Worm (Caenorhabditis elegans) whole organism, L1 larva: ENCODE measurements around the gene cah-1.

Experiments
- C34B4.2 ChIP-seq: sonication (generic microtip); optimal IDR thresholded peaks from 2 replicates; lab custom pipeline; 2017; ENCODE audit warnings: mild to moderate bottlenecking, missing genetic modification characterization, missing compliant biosample characterization
- aha-1 ChIP-seq: fragments of 150-350 bp; optimal IDR thresholded peaks from 2 replicates; lab custom pipeline; 2014; ENCODE audit warnings: missing biosample characterization, missing genetic modification characterization
- aly-2 ChIP-seq: fragments of 150-350 bp; optimal IDR thresholded peaks from 2 replicates; lab custom pipeline; 2014; ENCODE audit warnings: missing biosample characterization, missing genetic modification characterization
- blmp-1 ChIP-seq: fragments of 150-350 bp; optimal IDR thresholded peaks from 2 replicates; lab custom pipeline; 2014; ENCODE audit warnings: missing biosample characterization, missing genetic modification characterization
- ceh-63 ChIP-seq: fragments of 200-800 bp; sonication (Bioruptor generic); optimal IDR thresholded peaks from 2 replicates; lab custom pipeline; 2018; ENCODE audit warnings: mild to moderate bottlenecking, missing genetic modification characterization, missing compliant biosample characterization
- ceh-82 ChIP-seq, 3 experiments: fragments of 150-350 bp in 1 of 3; sonication (generic microtip) in 2 of 3; optimal IDR thresholded peaks; 2 replicates each; lab custom pipeline; 2014 to 2017; ENCODE audit warnings: missing biosample characterization in 3 of 3, missing genetic modification characterization in 3 of 3
- dpl-1 ChIP-seq, 3 experiments: fragments of 150-350 bp in 2 of 3; sonication (generic microtip) in 1 of 3; optimal IDR thresholded peaks; 2 replicates each; lab custom pipeline; 2014 to 2017; ENCODE audit warnings: missing biosample characterization in 3 of 3, missing genetic modification characterization in 3 of 3, missing genetic modification reagents in 3 of 3
- dsc-1 ChIP-seq: sonication (generic microtip); optimal IDR thresholded peaks from 2 replicates; lab custom pipeline; 2016; ENCODE audit warnings: mild to moderate bottlenecking, missing genetic modification characterization, missing compliant biosample characterization
- efl-3 ChIP-seq: fragments of 200-800 bp; sonication (Bioruptor generic); optimal IDR thresholded peaks from 2 replicates; lab custom pipeline; 2018; ENCODE audit warnings: mild to moderate bottlenecking, missing genetic modification characterization, missing compliant biosample characterization
- egl-27 ChIP-seq, 2 experiments: fragments of 150-350 bp in 1 of 2; sonication (generic microtip); optimal IDR thresholded peaks; 3 replicates each; lab custom pipeline; 2017 to 2018; ENCODE audit warnings: missing biosample characterization in 2 of 2, missing genetic modification characterization in 2 of 2, missing genetic modification reagents in 2 of 2
- elt-2 ChIP-seq: sonication (generic microtip); optimal IDR thresholded peaks from 2 replicates; lab custom pipeline; 2016; ENCODE audit warnings: missing genetic modification characterization, mild to moderate bottlenecking, inconsistent platforms, missing compliant biosample characterization, missing genetic modification reagents
- hlh-17 ChIP-seq: fragments of 200-800 bp; sonication (Bioruptor generic); optimal IDR thresholded peaks from 2 replicates; lab custom pipeline; 2018; ENCODE audit warnings: missing genetic modification characterization, mild to moderate bottlenecking, missing compliant biosample characterization, moderate library complexity, borderline replicate concordance
- hlh-4 ChIP-seq: sonication (generic microtip); optimal IDR thresholded peaks from 2 replicates; lab custom pipeline; 2016; ENCODE audit warnings: mild to moderate bottlenecking, missing genetic modification characterization, missing compliant biosample characterization
- hpl-2 ChIP-seq: fragments of 150-350 bp; optimal IDR thresholded peaks from 2 replicates; lab custom pipeline; 2014; ENCODE audit warnings: missing biosample characterization, missing genetic modification reagents, missing genetic modification characterization
- isw-1 ChIP-seq: fragments of 200-800 bp; sonication (Bioruptor generic); IDR thresholded peaks from 2 replicates; pipeline ENCODE4 v1.3.6; 2022; ENCODE audit warnings: missing genetic modification characterization, missing compliant biosample characterization
- jun-1 ChIP-seq: fragments of 150-350 bp; optimal IDR thresholded peaks from 2 replicates; lab custom pipeline; 2014; ENCODE audit warnings: missing biosample characterization, missing genetic modification reagents, missing genetic modification characterization
- lin-13 ChIP-seq: fragments of 150-350 bp; optimal IDR thresholded peaks from 2 replicates; lab custom pipeline; 2014; ENCODE audit warnings: missing biosample characterization, missing genetic modification reagents, missing genetic modification characterization
- lin-14 ChIP-seq: fragments of 200-800 bp; sonication (Bioruptor generic); optimal IDR thresholded peaks from 2 replicates; lab custom pipeline; 2018; ENCODE audit warnings: mild to moderate bottlenecking, missing genetic modification characterization, moderate library complexity, missing compliant biosample characterization
- lin-35 ChIP-seq, 2 experiments: fragments of 150-350 bp; optimal IDR thresholded peaks; 2 replicates each; lab custom pipeline; 2014; ENCODE audit warnings: missing biosample characterization in 2 of 2, missing genetic modification characterization in 2 of 2, missing genetic modification reagents in 2 of 2
- lin-39 ChIP-seq: fragments of 150-350 bp; optimal IDR thresholded peaks from 2 replicates; lab custom pipeline; 2014; ENCODE audit warnings: missing biosample characterization, missing genetic modification reagents, missing genetic modification characterization
- lir-3 ChIP-seq: sonication (generic microtip); optimal IDR thresholded peaks from 2 replicates; lab custom pipeline; 2016; ENCODE audit warnings: mild to moderate bottlenecking, missing genetic modification characterization, moderate library complexity, missing compliant biosample characterization; ENCODE audit not compliant: poor library complexity
- lsy-2 ChIP-seq, 2 experiments: fragments of 150-350 bp; optimal IDR thresholded peaks; 2 replicates each; lab custom pipeline; 2014; ENCODE audit warnings: missing biosample characterization in 2 of 2, missing genetic modification characterization in 2 of 2
- mep-1 ChIP-seq: fragments of 150-350 bp; optimal IDR thresholded peaks from 2 replicates; lab custom pipeline; 2014; ENCODE audit warnings: missing biosample characterization, missing genetic modification characterization
- nhr-11 ChIP-seq: fragments of 150-350 bp; optimal IDR thresholded peaks from 2 replicates; lab custom pipeline; 2014; ENCODE audit warnings: missing biosample characterization, missing genetic modification characterization
- nhr-12 ChIP-seq: sonication (generic microtip); optimal IDR thresholded peaks from 2 replicates; lab custom pipeline; 2017; ENCODE audit warnings: missing biosample characterization, missing genetic modification characterization
- nhr-47 ChIP-seq: sonication (generic microtip); optimal IDR thresholded peaks from 2 replicates; lab custom pipeline; 2016; ENCODE audit warnings: mild to moderate bottlenecking, missing genetic modification characterization, moderate library complexity, missing compliant biosample characterization
- nhr-71 ChIP-seq: sonication (generic microtip); optimal IDR thresholded peaks from 2 replicates; lab custom pipeline; 2016; ENCODE audit warnings: mild to moderate bottlenecking, missing genetic modification characterization, moderate library complexity, missing compliant biosample characterization
- nhr-77 ChIP-seq: fragments of 150-350 bp; optimal IDR thresholded peaks from 2 replicates; lab custom pipeline; 2014; ENCODE audit warnings: missing biosample characterization, missing genetic modification characterization
- nhr-84 ChIP-seq: sonication (generic microtip); optimal IDR thresholded peaks from 2 replicates; lab custom pipeline; 2017; ENCODE audit warnings: missing biosample characterization, missing genetic modification characterization
- pag-3 ChIP-seq: sonication (generic microtip); optimal IDR thresholded peaks from 2 replicates; lab custom pipeline; 2017; ENCODE audit warnings: missing genetic modification characterization, mild to moderate bottlenecking, missing compliant biosample characterization, antibody characterized with exemption, borderline replicate concordance; ENCODE audit not compliant: insufficient read depth
- pax-3 ChIP-seq: fragments of 200-800 bp; sonication (Bioruptor generic); optimal IDR thresholded peaks from 2 replicates; lab custom pipeline; 2018; ENCODE audit warnings: mild to moderate bottlenecking, missing genetic modification characterization, moderate library complexity, missing compliant biosample characterization
- snpc-4 ChIP-seq: fragments of 150-350 bp; optimal IDR thresholded peaks from 2 replicates; lab custom pipeline; 2014; ENCODE audit warnings: missing biosample characterization, missing genetic modification characterization
- sox-4 ChIP-seq: sonication (generic microtip); optimal IDR thresholded peaks from 2 replicates; lab custom pipeline; 2016; ENCODE audit warnings: missing genetic modification characterization, missing compliant biosample characterization
- sup-37 ChIP-seq: fragments of 200-800 bp; sonication (Bioruptor generic); optimal IDR thresholded peaks from 2 replicates; lab custom pipeline; 2018; ENCODE audit warnings: mild to moderate bottlenecking, missing genetic modification characterization, missing compliant biosample characterization
- tbx-2 ChIP-seq: sonication (generic microtip); optimal IDR thresholded peaks from 2 replicates; lab custom pipeline; 2016; ENCODE audit warnings: missing genetic modification characterization, missing compliant biosample characterization
- tlp-1 ChIP-seq: fragments of 150-350 bp; optimal IDR thresholded peaks from 2 replicates; lab custom pipeline; 2014; ENCODE audit warnings: missing biosample characterization, missing genetic modification characterization
- unc-130 ChIP-seq: fragments of 150-350 bp; optimal IDR thresholded peaks from 2 replicates; lab custom pipeline; 2017; ENCODE audit warnings: missing biosample characterization, missing genetic modification characterization, inconsistent platforms
- unc-30 ChIP-seq: sonication (generic microtip); optimal IDR thresholded peaks from 2 replicates; lab custom pipeline; 2017; ENCODE audit warnings: missing biosample characterization, missing genetic modification characterization
- zag-1 ChIP-seq: fragments of 150-350 bp; optimal IDR thresholded peaks from 2 replicates; lab custom pipeline; 2014; ENCODE audit warnings: missing biosample characterization, missing genetic modification characterization
- zip-4 ChIP-seq: fragments of 200-800 bp; sonication (Bioruptor generic); optimal IDR thresholded peaks from 2 replicates; lab custom pipeline; 2018; ENCODE audit warnings: mild to moderate bottlenecking, missing genetic modification characterization, moderate library complexity, missing compliant biosample characterization

Gene cah-1

ce11 chrIII:5108746-5109145 is 23.3 kb upstream of the cah-1 start (continued):
- TF ChIP-seq jun-1 (tag; lab: Kevin White, UChicago) (no peak), pag-3 (tag; lab: Kevin White, UChicago) (no peak), sox-4 (tag; lab: Kevin White, UChicago) (peak; percentile 36), zag-1 (no peak), tlp-1 (tag; lab: Kevin White, UChicago) (no peak), elt-2 (tag; lab: Kevin White, UChicago) (no peak), egl-27 (tag; optimal IDR thresholded peaks at IDR 0.05; lab: Kevin White, UChicago) (no peak), nhr-11 (tag; lab: Kevin White, UChicago) (no peak), pax-3 (tag; lab: Kevin White, UChicago) (no peak), unc-130 (no peak), snpc-4 (tag; lab: Kevin White, UChicago) (peak; percentile 43), nhr-71 (tag; lab: Kevin White, UChicago) (peak; percentile 86), aly-2 (no peak), aha-1 (no peak), nhr-84 (tag; lab: Kevin White, UChicago) (no peak), dpl-1 (GFP tag; optimal IDR thresholded peaks at IDR 0.05; lab: Kevin White, UChicago) (peak; percentile 55 to 69 (median 68)), dsc-1 (no peak), unc-30 (tag; lab: Kevin White, UChicago) (no peak), hlh-4 (tag; lab: Kevin White, UChicago) (no peak), ceh-63 (GFP tag; lab: Kevin White, UChicago) (no peak), lin-39 (tag; lab: Kevin White, UChicago) (no peak), lin-14 (GFP tag; lab: Kevin White, UChicago) (peak; percentile 90), lin-13 (GFP tag; lab: Kevin White, UChicago) (peak; percentile 13), isw-1 (peak; percentile 40; the same call in 1 of the 2 replicates), blmp-1 (peak; percentile 3), hlh-17 (no peak), ceh-82 (tag; optimal IDR thresholded peaks at IDR 0.05; lab: Kevin White, UChicago) (peak; percentile 29 to 77 (median 46)), C34B4.2 (tag; lab: Kevin White, UChicago) (no peak), nhr-47 (no peak), efl-3 (GFP tag; lab: Kevin White, UChicago) (no peak)

- TF ChIP-seq pax-3 (tag; lab: Kevin White, UChicago) (no peak), hpl-2 (no peak), lin-35 (GFP tag; optimal IDR thresholded peaks at IDR 0.05; lab: Kevin White, UChicago) (no peak), lir-3 (tag; lab: Kevin White, UChicago) (no peak), nhr-84 (tag; lab: Kevin White, UChicago) (no peak), lin-39 (tag; lab: Kevin White, UChicago) (no peak), nhr-71 (tag; lab: Kevin White, UChicago) (no peak), mep-1 (tag; lab: Kevin White, UChicago) (no peak), nhr-12 (tag; lab: Kevin White, UChicago) (no peak), snpc-4 (tag; lab: Kevin White, UChicago) (no peak), lsy-2 (tag; optimal IDR thresholded peaks at IDR 0.05; lab: Kevin White, UChicago) (no peak), tbx-2 (tag; lab: Kevin White, UChicago) (no peak), aha-1 (no peak), nhr-77 (tag; lab: Kevin White, UChicago) (no peak), efl-3 (GFP tag; lab: Kevin White, UChicago) (no peak), zip-4 (GFP tag; lab: Kevin White, UChicago) (no peak), unc-130 (no peak), sup-37 (GFP tag; lab: Kevin White, UChicago) (no peak)
Observed at ce11 chrIII:5107959-5108358, 22.5 kb upstream of the cah-1 start.
